Fruit fly (Drosophila melanogaster) whole organism, pupa: ENCODE data around the gene grim.

Experiments
- CG10348 ChIP-seq: fragments of 200-800 bp; sonication (Bioruptor generic); IDR thresholded peaks from 2 replicates; pipeline ENCODE4 v1.3.6; 2022; ENCODE audit warnings: missing biosample characterization, missing genetic modification characterization
- CG12605 ChIP-seq: fragments of 200-800 bp; sonication (Bioruptor generic); IDR thresholded peaks from 2 replicates; pipeline ENCODE4 v1.3.6; 2022; ENCODE audit warnings: missing biosample characterization, missing genetic modification characterization
- CG13204 ChIP-seq: fragments of 200-800 bp; sonication (Bioruptor generic); optimal IDR thresholded peaks from 2 replicates; lab custom pipeline; 2018; ENCODE audit warnings: missing biosample characterization, mild to moderate bottlenecking, missing genetic modification characterization, moderate library complexity
- CG14655 ChIP-seq: fragments of 200-800 bp; sonication (Bioruptor generic); optimal IDR thresholded peaks from 3 replicates; lab custom pipeline; 2017; ENCODE audit warnings: mild to moderate bottlenecking, missing biosample characterization, missing genetic modification reagents, missing genetic modification characterization
- CG15710 ChIP-seq: fragments of 200-800 bp; sonication (Bioruptor generic); optimal IDR thresholded peaks from 2 replicates; lab custom pipeline; 2018; ENCODE audit warnings: missing biosample characterization, mild to moderate bottlenecking, missing genetic modification characterization, moderate library complexity
- CG17806 ChIP-seq: fragments of 200-800 bp; sonication (Bioruptor generic); optimal IDR thresholded peaks from 2 replicates; lab custom pipeline; 2018; ENCODE audit warnings: missing biosample characterization, mild to moderate bottlenecking, missing genetic modification characterization, moderate library complexity
- CG32121 ChIP-seq: fragments of 200-800 bp; sonication (Bioruptor generic); IDR thresholded peaks from 2 replicates; pipeline ENCODE4 v1.3.6; 2022; ENCODE audit warnings: missing biosample characterization, missing genetic modification characterization
- CG34367 ChIP-seq: fragments of 200-800 bp; sonication (Bioruptor generic); optimal IDR thresholded peaks from 2 replicates; lab custom pipeline; 2018; ENCODE audit warnings: missing biosample characterization, mild to moderate bottlenecking, missing genetic modification characterization
- CG4496 ChIP-seq: fragments of 200-800 bp; sonication (Bioruptor generic); IDR thresholded peaks from 3 replicates; pipeline ENCODE4 v1.3.6; 2022; ENCODE audit warnings: missing biosample characterization, missing genetic modification characterization
- CG8159 ChIP-seq: fragments of 200-800 bp; sonication (Bioruptor generic); optimal IDR thresholded peaks from 3 replicates; lab custom pipeline; 2018; ENCODE audit warnings: missing biosample characterization, mild to moderate bottlenecking, missing genetic modification characterization, moderate library complexity
- CG8301 ChIP-seq: fragments of 200-800 bp; sonication (Bioruptor generic); optimal IDR thresholded peaks from 2 replicates; lab custom pipeline; 2018; ENCODE audit warnings: missing biosample characterization, mild to moderate bottlenecking, missing genetic modification characterization
- CG9948 ChIP-seq: fragments of 200-800 bp; sonication (Bioruptor generic); optimal IDR thresholded peaks from 2 replicates; lab custom pipeline; 2018; ENCODE audit warnings: missing biosample characterization, mild to moderate bottlenecking, missing genetic modification characterization, moderate library complexity
- D1 ChIP-seq: fragments of 200-800 bp; sonication (Bioruptor generic); optimal IDR thresholded peaks from 2 replicates; lab custom pipeline; 2018; ENCODE audit warnings: missing biosample characterization, mild to moderate bottlenecking, missing genetic modification characterization, moderate library complexity
- EcR ChIP-seq: fragments of 200-800 bp; sonication (Bioruptor generic); optimal IDR thresholded peaks from 3 replicates; lab custom pipeline; 2019; ENCODE audit warnings: missing biosample characterization, missing genetic modification characterization, mild to moderate bottlenecking, moderate library complexity, missing genetic modification reagents
- Ets98B ChIP-seq: fragments of 200-800 bp; sonication (Bioruptor generic); IDR thresholded peaks from 2 replicates; pipeline ENCODE4 v1.3.6; 2022; ENCODE audit warnings: missing biosample characterization, missing genetic modification characterization
- Pif1A ChIP-seq: fragments of 200-800 bp; sonication (Bioruptor generic); optimal IDR thresholded peaks from 3 replicates; lab custom pipeline; 2016; ENCODE audit warnings: missing biosample characterization, missing genetic modification characterization
- Pif1B ChIP-seq: fragments of 200-800 bp; sonication (Bioruptor generic); optimal IDR thresholded peaks from 3 replicates; lab custom pipeline; 2016; ENCODE audit warnings: missing biosample characterization, missing genetic modification characterization
- Snoo ChIP-seq: fragments of 200-800 bp; sonication (Bioruptor generic); optimal IDR thresholded peaks from 3 replicates; lab custom pipeline; 2017; ENCODE audit warnings: missing biosample characterization, mild to moderate bottlenecking, missing genetic modification characterization, inconsistent platforms
- fd96Ca ChIP-seq: fragments of 200-800 bp; sonication (Bioruptor generic); IDR thresholded peaks from 3 replicates; pipeline ENCODE4 v1.3.6; 2022; ENCODE audit warnings: missing biosample characterization, missing genetic modification characterization
- gl ChIP-seq: fragments of 200-800 bp; sonication (Bioruptor generic); optimal IDR thresholded peaks from 2 replicates; lab custom pipeline; 2018; ENCODE audit warnings: missing biosample characterization, mild to moderate bottlenecking, missing genetic modification characterization
- rn ChIP-seq: fragments of 200-800 bp; sonication (Bioruptor generic); IDR thresholded peaks from 2 replicates; pipeline ENCODE4 v1.3.6; 2022; ENCODE audit warnings: missing biosample characterization, missing genetic modification characterization

The grim gene

DNA sequence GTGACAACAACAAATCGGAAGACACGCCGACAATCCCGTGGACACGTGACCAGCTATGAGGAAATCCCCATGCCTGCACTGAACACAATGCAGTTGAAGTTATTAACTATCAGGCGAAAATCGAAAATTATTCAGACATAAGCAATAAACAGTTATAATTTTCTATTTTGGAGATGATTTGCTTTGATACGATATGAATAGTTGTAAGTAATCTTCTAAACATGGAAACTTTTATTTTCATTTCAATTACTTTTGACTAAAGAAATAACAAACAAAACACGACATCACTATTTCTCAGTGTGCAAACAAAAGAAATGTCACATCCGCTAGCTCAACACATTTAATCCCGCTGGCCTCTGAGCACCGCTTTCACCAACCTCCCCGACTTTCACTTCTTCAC lies 24.9 kb upstream of the grim start:
- no peak for TF ChIP-seq Pif1B
- no peak for TF ChIP-seq Pif1A (GFP tag; lab: Kevin White, UChicago)
- TF ChIP-seq CG14655 (GFP tag; lab: Kevin White, UChicago), result no peak
- no peak for TF ChIP-seq rn (GFP tag; lab: Robert Waterston, UW)
- TF ChIP-seq CG13204 (GFP tag; lab: Kevin White, UChicago), result no peak
- TF ChIP-seq CG10348 (GFP tag; lab: Robert Waterston, UW), result no peak
- TF ChIP-seq CG34367, result no peak
- TF ChIP-seq CG9948 (tag; lab: Kevin White, UChicago), result no peak
- TF ChIP-seq CG32121 (GFP tag; lab: Robert Waterston, UW), result no peak
- TF ChIP-seq CG15710 (tag; lab: Kevin White, UChicago), result no peak
- TF ChIP-seq D1, result no peak
- no peak for TF ChIP-seq Snoo (tag; lab: Kevin White, UChicago)
- TF ChIP-seq EcR, result no peak
- TF ChIP-seq fd96Ca (GFP tag; lab: Robert Waterston, UW), result no peak
- TF ChIP-seq gl (tag; lab: Kevin White, UChicago), result no peak
- TF ChIP-seq, all 21 proteins: peak for 0

DNA sequence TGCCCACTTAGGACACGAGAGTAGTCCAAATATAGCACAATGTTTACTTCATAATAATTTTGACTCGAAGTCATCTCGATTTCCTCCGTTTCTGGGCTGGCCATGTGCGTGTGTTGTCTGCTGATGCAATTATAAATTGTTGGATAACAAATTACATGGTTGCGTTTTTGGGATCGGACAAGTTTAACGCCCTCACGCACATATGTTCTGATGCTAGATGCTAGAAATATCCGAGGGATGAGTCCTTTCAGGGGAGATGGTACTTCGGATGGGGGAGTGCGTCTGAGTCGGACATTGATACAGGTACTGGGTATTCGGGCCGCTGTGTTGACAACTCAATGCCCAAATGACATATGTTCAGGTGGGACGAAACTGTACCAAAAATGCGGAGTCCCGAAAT lies 11.8 kb upstream of the grim start:
- TF ChIP-seq CG10348 (GFP tag; lab: Robert Waterston, UW), result no peak
- TF ChIP-seq CG17806, result no peak
- no peak for TF ChIP-seq Snoo (tag; lab: Kevin White, UChicago)
- no peak for TF ChIP-seq CG13204 (GFP tag; lab: Kevin White, UChicago)
- TF ChIP-seq Ets98B, result no peak
- no peak for TF ChIP-seq rn (GFP tag; lab: Robert Waterston, UW)
- TF ChIP-seq Pif1A (GFP tag; lab: Kevin White, UChicago), result no peak

DNA sequence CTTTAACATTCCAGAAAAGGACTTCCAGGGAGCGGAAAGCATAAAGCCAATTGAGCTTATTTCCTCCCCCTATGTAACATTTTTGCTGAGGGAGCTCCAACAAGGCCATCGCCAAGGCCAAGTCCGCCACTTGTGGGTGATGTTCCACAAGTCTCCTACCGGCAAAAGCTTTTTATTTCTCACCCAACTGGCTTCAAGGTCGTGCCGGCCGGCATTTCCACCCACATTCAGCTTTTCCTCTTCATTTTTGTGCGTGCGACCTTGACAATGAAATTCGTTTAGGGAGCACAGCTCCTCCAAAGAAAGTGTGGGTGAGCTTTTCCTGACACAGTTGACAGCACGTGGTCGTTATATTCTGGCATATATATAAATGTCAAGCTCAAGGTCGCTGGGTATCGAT lies 1.6 kb upstream of the grim start:
- TF ChIP-seq CG34367, result no peak
- no peak for TF ChIP-seq gl (tag; lab: Kevin White, UChicago)
- no peak for TF ChIP-seq fd96Ca (GFP tag; lab: Robert Waterston, UW)
- TF ChIP-seq rn (GFP tag; lab: Robert Waterston, UW), result no peak
- no peak for TF ChIP-seq EcR
- no peak for TF ChIP-seq CG13204 (GFP tag; lab: Kevin White, UChicago)
- no peak for TF ChIP-seq CG8301 (tag; lab: Kevin White, UChicago)
- TF ChIP-seq Pif1B, result no peak
- TF ChIP-seq CG9948 (tag; lab: Kevin White, UChicago), result no peak
- TF ChIP-seq CG10348 (GFP tag; lab: Robert Waterston, UW), result no peak
- TF ChIP-seq Ets98B, result no peak
- TF ChIP-seq CG32121 (GFP tag; lab: Robert Waterston, UW), result no peak
- no peak for TF ChIP-seq D1
- TF ChIP-seq Snoo (tag; lab: Kevin White, UChicago), result no peak
- no peak for TF ChIP-seq Pif1A (GFP tag; lab: Kevin White, UChicago)
- no peak for TF ChIP-seq CG4496 (GFP tag; lab: Robert Waterston, UW)
- TF ChIP-seq CG12605 (GFP tag; lab: Robert Waterston, UW), result no peak
- no peak for TF ChIP-seq CG15710 (tag; lab: Kevin White, UChicago)

DNA sequence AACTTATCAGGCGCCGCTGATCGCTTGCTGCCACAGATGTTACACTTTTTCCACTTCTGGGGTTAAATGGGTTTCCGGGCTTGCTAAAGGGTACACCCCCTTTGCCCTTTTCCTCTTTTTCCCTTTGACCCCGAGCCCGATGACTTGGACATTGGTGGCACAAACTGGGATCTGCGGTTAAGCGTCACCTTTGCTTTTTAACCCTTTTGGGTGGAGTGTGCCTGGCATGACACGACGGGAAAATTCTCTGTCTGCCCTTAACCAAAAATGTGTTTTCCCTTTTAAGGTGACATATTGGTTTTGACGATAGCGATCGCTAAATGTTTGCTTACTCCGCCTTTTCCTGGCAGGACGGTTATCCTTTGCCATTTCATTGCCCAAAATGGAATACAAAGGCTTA lies 2.2 kb downstream of the grim start:
- TF ChIP-seq CG8159 (tag; lab: Kevin White, UChicago) (no peak), gl (tag; lab: Kevin White, UChicago) (no peak), Pif1B (no peak), CG8301 (tag; lab: Kevin White, UChicago) (no peak), CG17806 (no peak), Snoo (tag; lab: Kevin White, UChicago) (no peak), CG13204 (GFP tag; lab: Kevin White, UChicago) (no peak), CG4496 (GFP tag; lab: Robert Waterston, UW) (no peak), CG12605 (GFP tag; lab: Robert Waterston, UW) (no peak), EcR (no peak), CG34367 (no peak), CG32121 (GFP tag; lab: Robert Waterston, UW) (no peak), CG9948 (tag; lab: Kevin White, UChicago) (no peak), CG14655 (GFP tag; lab: Kevin White, UChicago) (no peak), D1 (no peak)

DNA sequence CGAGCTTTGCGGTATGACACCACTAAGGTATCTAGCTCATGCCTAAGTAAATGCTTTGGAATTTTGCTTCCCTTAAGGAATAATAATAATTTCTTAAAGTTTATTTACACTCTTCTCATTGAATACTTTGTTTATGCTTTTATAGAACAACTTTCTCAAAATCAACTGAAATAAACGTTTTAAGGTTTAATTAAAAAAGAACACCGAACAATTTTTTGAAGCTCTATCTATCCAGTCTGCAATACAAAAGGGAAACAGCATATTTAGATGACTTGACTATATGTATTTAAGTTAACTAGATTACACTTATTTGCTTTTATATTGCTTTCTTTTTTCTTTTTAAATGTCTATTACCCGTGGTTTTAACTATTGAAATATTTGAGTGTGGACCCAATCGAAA lies 3.1 kb downstream of the grim start, which contains the start of gene CG13700:
Gene CG13700, minus strand, starts transcription at position 101 of the 400 bp plus-strand sequence.
- TF ChIP-seq CG32121 (GFP tag; lab: Robert Waterston, UW), result no peak
- TF ChIP-seq Pif1A (GFP tag; lab: Kevin White, UChicago), result no peak
- TF ChIP-seq Ets98B, result no peak
- TF ChIP-seq CG34367, result no peak
- TF ChIP-seq rn (GFP tag; lab: Robert Waterston, UW), result no peak
- no peak for TF ChIP-seq CG12605 (GFP tag; lab: Robert Waterston, UW)
- TF ChIP-seq Snoo (tag; lab: Kevin White, UChicago), result no peak
- no peak for TF ChIP-seq CG14655 (GFP tag; lab: Kevin White, UChicago)
- no peak for TF ChIP-seq CG17806
- no peak for TF ChIP-seq fd96Ca (GFP tag; lab: Robert Waterston, UW)
- TF ChIP-seq CG13204 (GFP tag; lab: Kevin White, UChicago), result no peak
- TF ChIP-seq gl (tag; lab: Kevin White, UChicago), result no peak
- no peak for TF ChIP-seq Pif1B
- no peak for TF ChIP-seq CG10348 (GFP tag; lab: Robert Waterston, UW)
- no peak for TF ChIP-seq CG9948 (tag; lab: Kevin White, UChicago)
- TF ChIP-seq CG8159 (tag; lab: Kevin White, UChicago), result no peak
- TF ChIP-seq D1, result no peak

DNA sequence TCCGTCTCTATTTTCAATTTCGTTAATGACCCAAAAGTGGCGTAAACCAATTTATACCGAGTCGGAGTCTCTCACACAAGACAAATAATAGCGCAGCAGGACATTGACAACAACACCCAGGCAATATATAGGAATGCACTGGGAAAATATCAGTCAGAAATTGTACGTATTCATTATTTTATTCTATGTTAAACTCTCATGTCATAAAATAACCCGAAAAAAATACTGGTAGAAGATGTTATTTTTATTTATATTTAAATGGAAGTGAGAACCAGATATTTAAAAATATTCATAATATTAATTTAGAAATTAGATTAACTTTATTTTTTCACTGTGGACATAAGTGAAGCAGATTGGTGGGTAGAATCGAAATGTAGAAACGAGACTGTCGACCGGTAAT lies 6.9 kb downstream of the grim start:
- TF ChIP-seq CG32121 (GFP tag; lab: Robert Waterston, UW) (no peak), gl (tag; lab: Kevin White, UChicago) (no peak)
